Worm (Caenorhabditis elegans) whole organism, L4 larva: ENCODE data around the gene ZK1055.6.

Source experiments
- D1046.2 ChIP-seq: fragments of 200-800 bp; sonication (Bioruptor generic); IDR thresholded peaks from 2 replicates; pipeline ENCODE4 v1.3.6; 2022; ENCODE audit warnings: missing genetic modification characterization, missing compliant biosample characterization
- F26F4.8 ChIP-seq: fragments of 200-800 bp; sonication (Bioruptor generic); conservative IDR thresholded peaks from 2 replicates; pipeline ENCODE4 v1.3.6; 2022; ENCODE audit warnings: missing genetic modification characterization, missing compliant biosample characterization
- T20F7.1 ChIP-seq: fragments of 200-800 bp; sonication (Bioruptor generic); optimal IDR thresholded peaks from 2 replicates; lab custom pipeline; 2018; ENCODE audit warnings: mild to moderate bottlenecking, missing genetic modification characterization, missing compliant biosample characterization
- T26A8.4 ChIP-seq: fragments of 200-800 bp; sonication (Bioruptor generic); IDR thresholded peaks from 2 replicates; pipeline ENCODE4 v1.3.6; 2022; ENCODE audit warnings: missing genetic modification characterization, missing compliant biosample characterization
- Y105C5A.15 ChIP-seq: fragments of 200-800 bp; sonication (Bioruptor generic); IDR thresholded peaks from 2 replicates; pipeline ENCODE4 v1.3.6; 2022; ENCODE audit warnings: missing genetic modification characterization, missing compliant biosample characterization
- attf-4 ChIP-seq: sonication (generic microtip); optimal IDR thresholded peaks from 3 replicates; lab custom pipeline; 2017; ENCODE audit warnings: missing biosample characterization, missing genetic modification characterization
- ceh-28 ChIP-seq: fragments of 150-350 bp; optimal IDR thresholded peaks from 2 replicates; lab custom pipeline; 2014; ENCODE audit warnings: missing biosample characterization, missing genetic modification reagents, missing genetic modification characterization
- ceh-44 ChIP-seq: fragments of 200-800 bp; sonication (Bioruptor generic); IDR thresholded peaks from 2 replicates; pipeline ENCODE4 v1.3.6; 2022; ENCODE audit warnings: missing genetic modification reagents, missing genetic modification characterization, missing compliant biosample characterization
- ceh-62 ChIP-seq: sonication (generic microtip); optimal IDR thresholded peaks from 2 replicates; lab custom pipeline; 2017; ENCODE audit warnings: missing biosample characterization, missing genetic modification characterization
- daf-12 ChIP-seq: fragments of 150-350 bp; optimal IDR thresholded peaks from 2 replicates; lab custom pipeline; 2014; ENCODE audit warnings: missing biosample characterization, missing genetic modification reagents, missing genetic modification characterization
- daf-8 ChIP-seq: fragments of 200-800 bp; sonication (Bioruptor generic); IDR thresholded peaks from 2 replicates; pipeline ENCODE4 v1.3.6; 2022; ENCODE audit warnings: missing genetic modification characterization, missing compliant biosample characterization
- dmd-8 ChIP-seq: fragments of 200-800 bp; sonication (Bioruptor generic); IDR thresholded peaks from 2 replicates; pipeline ENCODE4 v1.3.6; 2022; ENCODE audit warnings: missing genetic modification characterization, missing compliant biosample characterization
- dpl-1 ChIP-seq: fragments of 150-350 bp; optimal IDR thresholded peaks from 2 replicates; lab custom pipeline; 2014; ENCODE audit warnings: missing biosample characterization, missing genetic modification reagents, missing genetic modification characterization
- egl-27 ChIP-seq: sonication (generic microtip); optimal IDR thresholded peaks from 3 replicates; lab custom pipeline; 2017; ENCODE audit warnings: missing biosample characterization, missing genetic modification reagents, missing genetic modification characterization
- hmg-1.1 ChIP-seq: fragments of 200-800 bp; sonication (Bioruptor generic); IDR thresholded peaks from 2 replicates; pipeline ENCODE4 v1.3.6; 2022; ENCODE audit warnings: missing genetic modification reagents, missing genetic modification characterization, missing compliant biosample characterization
- jun-1 ChIP-seq: fragments of 150-350 bp; optimal IDR thresholded peaks from 2 replicates; lab custom pipeline; 2014; ENCODE audit warnings: missing biosample characterization, missing genetic modification reagents, missing genetic modification characterization
- lin-29 ChIP-seq: fragments of 200-800 bp; sonication (Bioruptor generic); IDR thresholded peaks from 2 replicates; pipeline ENCODE4 v1.3.6; 2022; ENCODE audit warnings: missing genetic modification reagents, missing genetic modification characterization, missing compliant biosample characterization
- lin-38 ChIP-seq: fragments of 200-800 bp; sonication (Bioruptor generic); IDR thresholded peaks from 2 replicates; pipeline ENCODE4 v1.3.6; 2022; ENCODE audit warnings: missing genetic modification reagents, missing genetic modification characterization, missing compliant biosample characterization
- lsy-2 ChIP-seq, 2 experiments: fragments of 150-350 bp in 1 of 2; sonication (generic microtip) in 1 of 2; optimal IDR thresholded peaks; 2 replicates each; lab custom pipeline; 2014 to 2017; ENCODE audit warnings: missing biosample characterization in 2 of 2, missing genetic modification characterization in 2 of 2
- mep-1 ChIP-seq: fragments of 150-350 bp; sonication (generic microtip); optimal IDR thresholded peaks from 3 replicates; lab custom pipeline; 2014; ENCODE audit warnings: missing biosample characterization, missing genetic modification characterization
- mes-2 ChIP-seq: sonication (generic microtip); optimal IDR thresholded peaks from 2 replicates; lab custom pipeline; 2016; ENCODE audit warnings: missing genotype, mild to moderate bottlenecking, missing genetic modification characterization, missing compliant biosample characterization; ENCODE audit not compliant: poor library complexity, severe bottlenecking
- nhr-111 ChIP-seq: fragments of 200-800 bp; sonication (Bioruptor generic); optimal IDR thresholded peaks from 2 replicates; lab custom pipeline; 2018; ENCODE audit warnings: mild to moderate bottlenecking, missing genetic modification characterization, missing compliant biosample characterization
- nhr-25 ChIP-seq: sonication (generic microtip); optimal IDR thresholded peaks from 2 replicates; lab custom pipeline; 2017; ENCODE audit warnings: missing genetic modification characterization, mild to moderate bottlenecking, missing compliant biosample characterization, antibody characterized with exemption, moderate library complexity, borderline replicate concordance; ENCODE audit not compliant: insufficient read depth
- nhr-28 ChIP-seq: fragments of 150-350 bp; optimal IDR thresholded peaks from 2 replicates; lab custom pipeline; 2014; ENCODE audit warnings: missing biosample characterization, missing genetic modification characterization
- nhr-48 ChIP-seq: sonication (generic microtip); optimal IDR thresholded peaks from 2 replicates; lab custom pipeline; 2016; ENCODE audit warnings: mild to moderate bottlenecking, missing genetic modification characterization, missing compliant biosample characterization
- nhr-76 ChIP-seq: fragments of 150-350 bp; optimal IDR thresholded peaks from 2 replicates; lab custom pipeline; 2014; ENCODE audit warnings: missing biosample characterization, missing genetic modification characterization
- nhr-77 ChIP-seq: fragments of 150-350 bp; optimal IDR thresholded peaks from 2 replicates; lab custom pipeline; 2014; ENCODE audit warnings: missing biosample characterization, missing genetic modification characterization
- pha-4 ChIP-seq, 2 experiments: fragments of 150-350 bp in 1 of 2; fragments of 200-800 bp in 1 of 2; sonication (Bioruptor generic) in 1 of 2; IDR thresholded peaks in 1 of 2; optimal IDR thresholded peaks in 1 of 2; 2 replicates each; pipeline versions ENCODE4 v1.3.6 to Lab custom; 2014 to 2022; ENCODE audit warnings: missing genetic modification characterization in 2 of 2, missing genetic modification reagents in 2 of 2, missing biosample characterization in 1 of 2, missing compliant biosample characterization in 1 of 2
- skn-1 ChIP-seq: fragments of 150-350 bp; optimal IDR thresholded peaks from 2 replicates; lab custom pipeline; 2014; ENCODE audit warnings: missing biosample characterization, missing genetic modification characterization
- snpc-1.2 ChIP-seq: fragments of 200-800 bp; sonication (Bioruptor generic); IDR thresholded peaks from 2 replicates; pipeline ENCODE4 v1.3.6; 2022; ENCODE audit warnings: missing genetic modification reagents, missing genetic modification characterization, missing compliant biosample characterization
- snpc-4 ChIP-seq: fragments of 150-350 bp; optimal IDR thresholded peaks from 2 replicates; lab custom pipeline; 2014; ENCODE audit warnings: missing biosample characterization, missing genetic modification characterization
- spr-1 ChIP-seq: sonication (generic microtip); optimal IDR thresholded peaks from 2 replicates; lab custom pipeline; 2016; ENCODE audit warnings: mild to moderate bottlenecking, missing genetic modification characterization, missing compliant biosample characterization
- spr-3 ChIP-seq: fragments of 200-800 bp; sonication (Bioruptor generic); optimal IDR thresholded peaks from 2 replicates; lab custom pipeline; 2018; ENCODE audit warnings: mild to moderate bottlenecking, missing genetic modification characterization, missing compliant biosample characterization
- tag-97 ChIP-seq: fragments of 200-800 bp; sonication (Bioruptor generic); IDR thresholded peaks from 2 replicates; pipeline ENCODE4 v1.3.6; 2022; ENCODE audit warnings: missing genetic modification characterization, missing compliant biosample characterization
- unc-39 ChIP-seq: sonication (generic microtip); optimal IDR thresholded peaks from 2 replicates; lab custom pipeline; 2017; ENCODE audit warnings: missing biosample characterization, missing genetic modification characterization
- zag-1 ChIP-seq: fragments of 150-350 bp; optimal IDR thresholded peaks from 2 replicates; lab custom pipeline; 2014; ENCODE audit warnings: missing biosample characterization, missing genetic modification characterization
- zfp-2 ChIP-seq: sonication (generic microtip); optimal IDR thresholded peaks from 2 replicates; lab custom pipeline; 2016; ENCODE audit warnings: mild to moderate bottlenecking, missing genetic modification characterization, missing compliant biosample characterization
- ztf-7 ChIP-seq: fragments of 150-350 bp; optimal IDR thresholded peaks from 2 replicates; lab custom pipeline; 2014; ENCODE audit warnings: missing biosample characterization, missing genetic modification characterization

ZK1055.6 gene

ce11 chrV:6614152-6614734, 11.8 kb upstream of the ZK1055.6 start, which contains the start of gene cpr-4 (continued):
- no peak for TF ChIP-seq hmg-1.1 (GFP tag; lab: Robert Waterston, UW)
- no peak for TF ChIP-seq daf-12
- TF ChIP-seq spr-3 (GFP tag; lab: Kevin White, UChicago) = no peak
- TF ChIP-seq F26F4.8 = no peak
- no peak for TF ChIP-seq ceh-62 (tag; lab: Kevin White, UChicago)
- TF ChIP-seq snpc-1.2 (GFP tag; lab: Robert Waterston, UW) = no peak
- TF ChIP-seq pha-4 (GFP tag; IDR thresholded peaks at IDR 0.05; lab: Robert Waterston, UW) = 0 out of 2 replicates have a peak, but pooled peaks have one; percentile 39
- TF ChIP-seq pha-4 (tag; optimal IDR thresholded peaks at IDR 0.05; lab: Kevin White, UChicago) = no peak
- no peak for TF ChIP-seq unc-39 (tag; lab: Kevin White, UChicago)
- no peak for TF ChIP-seq ztf-7
- TF ChIP-seq jun-1 (tag; lab: Kevin White, UChicago) = peak; percentile 27
- no peak for TF ChIP-seq D1046.2 (GFP tag; lab: Robert Waterston, UW)
- TF ChIP-seq daf-8 (GFP tag; lab: Robert Waterston, UW) = no peak
- TF ChIP-seq ceh-28 (tag; lab: Kevin White, UChicago) = no peak
- TF ChIP-seq lin-29 (GFP tag; lab: Robert Waterston, UW) = no peak
- no peak for TF ChIP-seq nhr-111 (GFP tag; lab: Kevin White, UChicago)
- TF ChIP-seq ceh-44 = no peak
- no peak for TF ChIP-seq egl-27 (tag; lab: Kevin White, UChicago)
- TF ChIP-seq mep-1 = peak; percentile 45
- TF ChIP-seq nhr-48 (tag; lab: Kevin White, UChicago) = peak; percentile 86
- TF ChIP-seq tag-97 (GFP tag; lab: Robert Waterston, UW) = no peak
- TF ChIP-seq skn-1 (tag; lab: Kevin White, UChicago) = no peak
- TF ChIP-seq zfp-2 (tag; lab: Kevin White, UChicago) = no peak
- peak; percentile 48 for TF ChIP-seq T20F7.1
- TF ChIP-seq Y105C5A.15 (GFP tag; lab: Robert Waterston, UW) = no peak
- peak; percentile 95 for TF ChIP-seq nhr-28 (tag; lab: Kevin White, UChicago)
- no peak for TF ChIP-seq spr-1
- TF ChIP-seq, all 104 proteins: peak for 23

DNA sequence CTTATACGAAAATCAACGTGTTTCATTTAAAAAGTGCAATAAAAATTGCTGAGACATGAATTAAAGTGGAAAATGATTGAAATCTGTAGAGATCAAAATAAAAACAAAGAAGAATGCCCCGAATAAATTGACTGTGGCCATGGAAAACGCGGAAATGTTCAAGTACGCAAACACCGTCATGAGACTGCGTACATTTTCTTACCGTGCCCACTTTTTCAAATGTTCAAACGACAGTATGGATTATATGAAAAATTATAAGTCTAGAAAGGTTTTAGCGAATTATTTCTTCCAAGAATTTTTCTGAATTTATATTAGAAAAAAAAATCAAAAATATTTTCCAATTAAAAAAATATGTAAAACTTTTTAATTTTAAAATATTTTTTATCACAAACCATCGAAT, 9.1 kb upstream of the ZK1055.6 start:
- TF ChIP-seq nhr-76 (tag; lab: Kevin White, UChicago) (no peak), ceh-28 (tag; lab: Kevin White, UChicago) (no peak), dpl-1 (GFP tag; lab: Kevin White, UChicago) (peak; percentile 32), T20F7.1 (peak; percentile 2), lin-38 (GFP tag; lab: Robert Waterston, UW) (peak; percentile 32; the same call in 1 of the 2 replicates), mes-2 (tag; lab: Kevin White, UChicago) (peak; percentile 43), lsy-2 (tag; optimal IDR thresholded peaks at IDR 0.05; lab: Kevin White, UChicago) (peak in 1 of 2 experiments; percentile 90)

DNA sequence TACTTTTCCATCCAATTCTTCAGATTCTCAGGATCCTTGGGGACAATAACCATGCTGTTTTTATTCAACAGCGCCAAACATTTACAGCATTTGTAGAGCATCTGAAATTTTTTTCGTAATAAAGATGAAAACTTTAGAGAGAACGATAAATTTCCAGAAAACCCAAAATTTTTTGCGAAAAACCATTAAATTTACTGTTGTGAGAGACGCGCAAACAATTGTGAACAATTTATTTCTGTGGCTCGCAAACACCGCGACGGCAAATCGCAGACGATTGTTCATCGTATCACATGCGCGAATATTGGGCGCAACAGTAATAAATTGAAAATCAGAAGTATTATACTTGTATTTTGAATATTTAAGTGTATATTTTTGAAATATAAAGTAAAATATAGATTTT, 8.7 kb upstream of the ZK1055.6 start, which contains the start of gene gon-14:
Gene gon-14 (minus strand): TSS at position 101 of the 400 bp plus-strand sequence.
- TF ChIP-seq egl-27 (tag; lab: Kevin White, UChicago) (no peak), lin-38 (GFP tag; lab: Robert Waterston, UW) (no peak), snpc-4 (tag; lab: Kevin White, UChicago) (no peak), dmd-8 (GFP tag; lab: Robert Waterston, UW) (no peak), zag-1 (tag; lab: Kevin White, UChicago) (no peak), nhr-77 (tag; lab: Kevin White, UChicago) (no peak), attf-4 (no peak), T26A8.4 (GFP tag; lab: Robert Waterston, UW) (no peak), nhr-25 (tag; lab: Kevin White, UChicago) (no peak)
